Worm (Caenorhabditis elegans) whole organism, young adult: ENCODE measurements around the gene zfp-1.

Experiments used
- C06A6.2 ChIP-seq: fragments of 200-800 bp; sonication (Bioruptor generic); conservative IDR thresholded peaks from 2 replicates; pipeline ENCODE4 v1.3.6; 2022; ENCODE audit warnings: missing genetic modification characterization, missing compliant biosample characterization
- C17E4.6 ChIP-seq: fragments of 200-800 bp; sonication (Bioruptor generic); IDR thresholded peaks from 2 replicates; pipeline ENCODE4 v1.3.6; 2022; ENCODE audit warnings: missing genetic modification reagents, missing genetic modification characterization, missing compliant biosample characterization
- D2030.7 ChIP-seq: fragments of 200-800 bp; sonication (Bioruptor generic); IDR thresholded peaks from 2 replicates; pipeline ENCODE4 v1.3.6; 2022; ENCODE audit warnings: missing genetic modification reagents, missing genetic modification characterization, missing compliant biosample characterization
- F10E7.11 ChIP-seq: sonication (generic microtip); optimal IDR thresholded peaks from 2 replicates; lab custom pipeline; 2017; ENCODE audit warnings: mild to moderate bottlenecking, missing genetic modification characterization, moderate library complexity, missing compliant biosample characterization
- F33H1.4 ChIP-seq: fragments of 200-800 bp; sonication (Bioruptor generic); IDR thresholded peaks from 2 replicates; pipeline ENCODE4 v1.3.6; 2022; ENCODE audit warnings: missing genetic modification reagents, missing genetic modification characterization, missing compliant biosample characterization
- F52B5.7 ChIP-seq: sonication (generic microtip); optimal IDR thresholded peaks from 2 replicates; lab custom pipeline; 2016; ENCODE audit warnings: mild to moderate bottlenecking, missing genetic modification characterization, missing compliant biosample characterization
- F55B11.4 ChIP-seq: sonication (generic microtip); optimal IDR thresholded peaks from 2 replicates; lab custom pipeline; 2016; ENCODE audit warnings: missing compliant biosample characterization, missing genetic modification characterization, borderline replicate concordance; ENCODE audit not compliant: insufficient read depth
- K12H6.12 ChIP-seq: fragments of 200-800 bp; sonication (Bioruptor generic); optimal IDR thresholded peaks from 2 replicates; lab custom pipeline; 2018; ENCODE audit warnings: mild to moderate bottlenecking, missing genetic modification characterization, missing compliant biosample characterization
- Y53F4B.3 ChIP-seq: fragments of 200-800 bp; sonication (Bioruptor generic); IDR thresholded peaks from 2 replicates; pipeline ENCODE4 v1.3.6; 2022; ENCODE audit warnings: missing genetic modification reagents, missing genetic modification characterization, missing compliant biosample characterization
- Y67H2A.10 ChIP-seq: fragments of 200-800 bp; sonication (Bioruptor generic); conservative IDR thresholded peaks from 2 replicates; pipeline ENCODE4 v1.3.6; 2022; ENCODE audit warnings: missing genetic modification reagents, missing genetic modification characterization, missing compliant biosample characterization
- Y95B8A.8 ChIP-seq: fragments of 200-800 bp; sonication (Bioruptor generic); IDR thresholded peaks from 2 replicates; pipeline ENCODE4 v1.3.6; 2022; ENCODE audit warnings: missing genetic modification reagents, missing genetic modification characterization, missing compliant biosample characterization
- bed-1 ChIP-seq: fragments of 200-800 bp; sonication (Bioruptor generic); IDR thresholded peaks from 2 replicates; pipeline ENCODE4 v1.3.6; 2022; ENCODE audit warnings: missing genetic modification reagents, missing genetic modification characterization, missing compliant biosample characterization
- bed-2 ChIP-seq: fragments of 200-800 bp; sonication (Bioruptor generic); IDR thresholded peaks from 2 replicates; pipeline ENCODE4 v1.3.6; 2022; ENCODE audit warnings: missing genetic modification reagents, missing genetic modification characterization, missing compliant biosample characterization
- cebp-1 ChIP-seq, 2 experiments: fragments of 200-800 bp in 1 of 2; sonication (Bioruptor generic) in 1 of 2; sonication (generic microtip) in 1 of 2; IDR thresholded peaks in 1 of 2; optimal IDR thresholded peaks in 1 of 2; 2 replicates each; pipeline versions ENCODE4 v1.3.6 to Lab custom; 2017 to 2022; ENCODE audit warnings: missing compliant biosample characterization in 2 of 2, missing genetic modification characterization in 2 of 2, mild to moderate bottlenecking in 1 of 2, missing genetic modification reagents in 1 of 2, moderate library complexity in 1 of 2
- ceh-100 ChIP-seq: fragments of 200-800 bp; sonication (Bioruptor generic); IDR thresholded peaks from 2 replicates; pipeline ENCODE4 v1.3.6; 2022; ENCODE audit warnings: missing genetic modification reagents, missing genetic modification characterization, missing compliant biosample characterization
- ceh-40 ChIP-seq: fragments of 200-800 bp; sonication (Bioruptor generic); IDR thresholded peaks from 2 replicates; pipeline ENCODE4 v1.3.6; 2022; ENCODE audit warnings: missing genetic modification characterization, missing compliant biosample characterization
- dox-1 ChIP-seq: fragments of 200-800 bp; sonication (Bioruptor generic); IDR thresholded peaks from 2 replicates; pipeline ENCODE4 v1.3.6; 2022; ENCODE audit warnings: missing genetic modification reagents, missing genetic modification characterization, missing compliant biosample characterization
- dpff-1 ChIP-seq: sonication (generic microtip); optimal IDR thresholded peaks from 2 replicates; lab custom pipeline; 2017; ENCODE audit warnings: mild to moderate bottlenecking, missing genetic modification characterization, missing compliant biosample characterization
- egl-18 ChIP-seq: fragments of 200-800 bp; sonication (Bioruptor generic); IDR thresholded peaks from 2 replicates; pipeline ENCODE4 v1.3.6; 2022; ENCODE audit warnings: missing genetic modification reagents, missing genetic modification characterization, missing compliant biosample characterization
- egl-44 ChIP-seq: fragments of 200-800 bp; sonication (Bioruptor generic); IDR thresholded peaks from 2 replicates; pipeline ENCODE4 v1.3.6; 2022; ENCODE audit warnings: missing genetic modification reagents, missing genetic modification characterization, missing compliant biosample characterization
- ets-4 ChIP-seq: fragments of 200-800 bp; sonication (Bioruptor generic); optimal IDR thresholded peaks from 2 replicates; lab custom pipeline; 2018; ENCODE audit warnings: mild to moderate bottlenecking, missing genetic modification characterization, missing compliant biosample characterization
- fkh-3 ChIP-seq: sonication (generic microtip); optimal IDR thresholded peaks from 2 replicates; lab custom pipeline; 2016; ENCODE audit warnings: mild to moderate bottlenecking, missing genetic modification characterization, missing compliant biosample characterization
- hlh-12 ChIP-seq: sonication (generic microtip); optimal IDR thresholded peaks from 2 replicates; lab custom pipeline; 2016; ENCODE audit warnings: missing genetic modification characterization, missing compliant biosample characterization
- hlh-26 ChIP-seq: fragments of 200-800 bp; sonication (Bioruptor generic); conservative IDR thresholded peaks from 2 replicates; pipeline ENCODE4 v1.3.6; 2022; ENCODE audit warnings: missing genetic modification reagents, missing genetic modification characterization, missing compliant biosample characterization
- hmg-1.2 ChIP-seq: fragments of 200-800 bp; sonication (Bioruptor generic); IDR thresholded peaks from 2 replicates; pipeline ENCODE4 v1.3.6; 2022; ENCODE audit warnings: missing genetic modification reagents, missing genetic modification characterization, missing compliant biosample characterization
- hrde-1 ChIP-seq: sonication (generic microtip); optimal IDR thresholded peaks from 2 replicates; lab custom pipeline; 2016; ENCODE audit warnings: missing genetic modification characterization, mild to moderate bottlenecking, missing compliant biosample characterization, moderate library complexity, missing genotype, missing genetic modification reagents, borderline replicate concordance
- hsf-1 ChIP-seq: fragments of 200-800 bp; sonication (Bioruptor generic); IDR thresholded peaks from 2 replicates; pipeline ENCODE4 v1.3.6; 2022; ENCODE audit warnings: missing genetic modification reagents, missing genetic modification characterization, missing compliant biosample characterization
- lag-1 ChIP-seq: fragments of 200-800 bp; sonication (Bioruptor generic); IDR thresholded peaks from 2 replicates; pipeline ENCODE4 v1.3.6; 2022; ENCODE audit warnings: missing genetic modification reagents, missing genetic modification characterization, missing compliant biosample characterization
- lin-40 ChIP-seq: sonication (generic microtip); optimal IDR thresholded peaks from 2 replicates; lab custom pipeline; 2016; ENCODE audit warnings: missing genetic modification characterization, mild to moderate bottlenecking, missing compliant biosample characterization, missing genotype, missing genetic modification reagents
- madf-8 ChIP-seq: fragments of 200-800 bp; sonication (Bioruptor generic); conservative IDR thresholded peaks from 2 replicates; pipeline ENCODE4 v1.3.6; 2022; ENCODE audit warnings: missing genetic modification reagents, missing genetic modification characterization, missing compliant biosample characterization
- nfya-2 ChIP-seq: fragments of 200-800 bp; sonication (Bioruptor generic); IDR thresholded peaks from 2 replicates; pipeline ENCODE4 v1.3.6; 2022; ENCODE audit warnings: missing genetic modification reagents, missing genetic modification characterization, missing compliant biosample characterization
- nfyb-1 ChIP-seq: fragments of 200-800 bp; sonication (Bioruptor generic); IDR thresholded peaks from 2 replicates; pipeline ENCODE4 v1.3.6; 2022; ENCODE audit warnings: missing genetic modification reagents, missing genetic modification characterization, missing compliant biosample characterization
- nhr-120 ChIP-seq: fragments of 200-800 bp; sonication (Bioruptor generic); IDR thresholded peaks from 2 replicates; pipeline ENCODE4 v1.3.6; 2022; ENCODE audit warnings: missing genetic modification characterization, missing compliant biosample characterization
- nhr-179 ChIP-seq: sonication (generic microtip); optimal IDR thresholded peaks from 2 replicates; lab custom pipeline; 2016; ENCODE audit warnings: mild to moderate bottlenecking, missing genetic modification characterization, missing compliant biosample characterization
- nhr-27 ChIP-seq: fragments of 200-800 bp; sonication (Bioruptor generic); optimal IDR thresholded peaks from 2 replicates; lab custom pipeline; 2018; ENCODE audit warnings: mild to moderate bottlenecking, missing genetic modification characterization, moderate library complexity, missing compliant biosample characterization
- rcor-1 ChIP-seq: fragments of 200-800 bp; sonication (Bioruptor generic); IDR thresholded peaks from 2 replicates; pipeline ENCODE4 v1.3.6; 2022; ENCODE audit warnings: missing genetic modification reagents, missing genetic modification characterization, missing compliant biosample characterization
- sea-2 ChIP-seq: fragments of 200-800 bp; sonication (Bioruptor generic); IDR thresholded peaks from 2 replicates; pipeline ENCODE4 v1.3.6; 2022; ENCODE audit warnings: missing genetic modification characterization, missing compliant biosample characterization
- snpc-1.1 ChIP-seq: sonication (generic microtip); optimal IDR thresholded peaks from 2 replicates; lab custom pipeline; 2017; ENCODE audit warnings: missing genetic modification characterization, mild to moderate bottlenecking, missing compliant biosample characterization, antibody characterized with exemption, moderate library complexity, missing genotype, missing genetic modification reagents; ENCODE audit not compliant: insufficient read depth
- snpc-1.3 ChIP-seq: sonication (generic microtip); optimal IDR thresholded peaks from 2 replicates; lab custom pipeline; 2017; ENCODE audit warnings: missing genetic modification characterization, mild to moderate bottlenecking, missing compliant biosample characterization, antibody characterized with exemption, moderate library complexity, missing genotype, missing genetic modification reagents; ENCODE audit not compliant: insufficient read depth
- snpc-4 ChIP-seq, 5 experiments: fragments of 150-350 bp in 1 of 5; sonication (generic microtip) in 4 of 5; optimal IDR thresholded peaks; 2 replicates each; lab custom pipeline; 2014 to 2018; ENCODE audit warnings: missing genetic modification characterization in 5 of 5, missing biosample characterization in 3 of 5, antibody characterized with exemption in 2 of 5, mild to moderate bottlenecking in 2 of 5, missing compliant biosample characterization in 2 of 5, missing genotype in 2 of 5, moderate library complexity in 2 of 5, missing genetic modification reagents in 1 of 5
- sptf-2 ChIP-seq: fragments of 200-800 bp; sonication (Bioruptor generic); optimal IDR thresholded peaks from 2 replicates; lab custom pipeline; 2018; ENCODE audit warnings: mild to moderate bottlenecking, missing genetic modification characterization, missing compliant biosample characterization
- tbx-9 ChIP-seq: sonication (generic microtip); optimal IDR thresholded peaks from 2 replicates; lab custom pipeline; 2016; ENCODE audit warnings: borderline replicate concordance, missing genetic modification characterization, inconsistent platforms, missing compliant biosample characterization
- unc-62 ChIP-seq: fragments of 150-350 bp; optimal IDR thresholded peaks from 2 replicates; lab custom pipeline; 2014; ENCODE audit warnings: missing biosample characterization, missing genetic modification reagents, missing genetic modification characterization
- zim-3 ChIP-seq: sonication (generic microtip); optimal IDR thresholded peaks from 2 replicates; lab custom pipeline; 2017; ENCODE audit warnings: mild to moderate bottlenecking, missing genetic modification characterization, moderate library complexity, missing compliant biosample characterization
- ztf-18 ChIP-seq: sonication (generic microtip); optimal IDR thresholded peaks from 2 replicates; lab custom pipeline; 2016; ENCODE audit warnings: missing genotype, mild to moderate bottlenecking, missing genetic modification characterization, missing compliant biosample characterization
- ztf-25 ChIP-seq: fragments of 200-800 bp; sonication (Bioruptor generic); IDR thresholded peaks from 2 replicates; pipeline ENCODE4 v1.3.6; 2022; ENCODE audit warnings: missing genetic modification reagents, missing genetic modification characterization, missing compliant biosample characterization
- ztf-28 ChIP-seq: fragments of 200-800 bp; sonication (Bioruptor generic); IDR thresholded peaks from 2 replicates; pipeline ENCODE4 v1.3.6; 2022; ENCODE audit warnings: missing genetic modification reagents, missing genetic modification characterization, missing compliant biosample characterization

zfp-1 gene

ce11 chrIII:8797211-8797733 lies 5.9 kb downstream of the zfp-1 start (continued):
- TF ChIP-seq sptf-2 (GFP tag; lab: Kevin White, UChicago), result no peak
- TF ChIP-seq fkh-3 (tag; lab: Kevin White, UChicago), result no peak
- TF ChIP-seq snpc-1.3, result no peak
- TF ChIP-seq F33H1.4 (GFP tag; lab: Robert Waterston, UW), result 0 out of 2 replicates have a peak, but pooled peaks have one; percentile 6
- TF ChIP-seq egl-44, result peak; percentile 67; the same call in 1 of the 2 replicates
- no peak for TF ChIP-seq nhr-179 (tag; lab: Kevin White, UChicago)
- no peak for TF ChIP-seq zim-3 (tag; lab: Kevin White, UChicago)
- TF ChIP-seq dox-1 (GFP tag; lab: Robert Waterston, UW), result peak; percentile 87
- TF ChIP-seq bed-1 (GFP tag; lab: Robert Waterston, UW), result no peak
- TF ChIP-seq hrde-1, result no peak
- TF ChIP-seq ztf-25 (GFP tag; lab: Robert Waterston, UW), result no peak
- no peak for TF ChIP-seq bed-2 (GFP tag; lab: Robert Waterston, UW)
- TF ChIP-seq ceh-40 (GFP tag; lab: Robert Waterston, UW), result no peak
- peak; percentile 81 for TF ChIP-seq K12H6.12 (tag; lab: Kevin White, UChicago)
- TF ChIP-seq ztf-18 (tag; lab: Kevin White, UChicago), result no peak
- TF ChIP-seq C17E4.6, result no peak
- peak; percentile 54 for TF ChIP-seq hmg-1.2 (GFP tag; lab: Robert Waterston, UW)
- TF ChIP-seq nhr-27 (tag; lab: Kevin White, UChicago), result no peak
- no peak for TF ChIP-seq D2030.7
- TF ChIP-seq Y67H2A.10 (GFP tag; lab: Robert Waterston, UW), result no peak
- no peak for TF ChIP-seq lag-1 (GFP tag; lab: Robert Waterston, UW)
- no peak for TF ChIP-seq Y95B8A.8 (GFP tag; lab: Robert Waterston, UW)
- no peak for TF ChIP-seq ztf-28
- no peak for TF ChIP-seq F10E7.11 (tag; lab: Kevin White, UChicago)
- TF ChIP-seq hlh-26, result no peak
- TF ChIP-seq ceh-100 (GFP tag; lab: Robert Waterston, UW), result no peak
- TF ChIP-seq F52B5.7, result peak; percentile 16
- no peak for TF ChIP-seq tbx-9
- TF ChIP-seq nfyb-1 (GFP tag; lab: Robert Waterston, UW), result 0 out of 2 replicates have a peak, but pooled peaks have one; percentile 68
- no peak for TF ChIP-seq sea-2 (GFP tag; lab: Robert Waterston, UW)
- no peak for TF ChIP-seq F55B11.4 (tag; lab: Kevin White, UChicago)
- TF ChIP-seq dpff-1 (tag; lab: Kevin White, UChicago), result no peak
- peak; percentile 22 for TF ChIP-seq snpc-4 (GFP tag; optimal IDR thresholded peaks at IDR 0.05; lab: Kevin White, UChicago)
- peak; percentile 29 to 69 (median 43) for TF ChIP-seq snpc-4 (tag; optimal IDR thresholded peaks at IDR 0.05; lab: Kevin White, UChicago)
- no peak for TF ChIP-seq nfya-2 (GFP tag; lab: Robert Waterston, UW)
- no peak for TF ChIP-seq snpc-1.1 (tag; lab: Kevin White, UChicago)
- no peak for TF ChIP-seq Y53F4B.3 (GFP tag; lab: Robert Waterston, UW)
- peak; percentile 91 for TF ChIP-seq lin-40 (tag; lab: Kevin White, UChicago)
- no peak for TF ChIP-seq hlh-12
- no peak for TF ChIP-seq madf-8 (GFP tag; lab: Robert Waterston, UW)
- TF ChIP-seq rcor-1, result no peak
- TF ChIP-seq nhr-120 (GFP tag; lab: Robert Waterston, UW), result no peak
- TF ChIP-seq ets-4 (GFP tag; lab: Kevin White, UChicago), result peak; percentile 80
- TF ChIP-seq unc-62, result peak; percentile 74
- TF ChIP-seq cebp-1 (GFP tag; IDR thresholded peaks at IDR 0.05; lab: Robert Waterston, UW), result peak; percentile 55
- peak; percentile 81 for TF ChIP-seq cebp-1 (tag; optimal IDR thresholded peaks at IDR 0.05; lab: Kevin White, UChicago)
- no peak for TF ChIP-seq egl-18 (GFP tag; lab: Robert Waterston, UW)
- no peak for TF ChIP-seq hsf-1 (GFP tag; lab: Robert Waterston, UW)
- TF ChIP-seq C06A6.2 (GFP tag; lab: Robert Waterston, UW), result peak; percentile 65
